Worm (Caenorhabditis elegans) whole organism, L3 larva: ENCODE results near the gene ZK354.3.

Experiments used
- ZK546.5 ChIP-seq: sonication (generic microtip); optimal IDR thresholded peaks from 2 replicates; lab custom pipeline; 2017; ENCODE audit warnings: missing biosample characterization, missing genetic modification characterization
- aly-2 ChIP-seq: fragments of 150-350 bp; optimal IDR thresholded peaks from 2 replicates; lab custom pipeline; 2014; ENCODE audit warnings: missing biosample characterization, missing genetic modification characterization
- ama-1 ChIP-seq: fragments of 150-350 bp; optimal IDR thresholded peaks from 2 replicates; lab custom pipeline; 2018
- ceh-28 ChIP-seq: fragments of 150-350 bp; optimal IDR thresholded peaks from 2 replicates; lab custom pipeline; 2014; ENCODE audit warnings: missing biosample characterization, missing genetic modification reagents, missing genetic modification characterization
- ceh-9 ChIP-seq: sonication (generic microtip); optimal IDR thresholded peaks from 2 replicates; lab custom pipeline; 2018; ENCODE audit warnings: missing biosample characterization, missing genetic modification characterization
- daf-12 ChIP-seq: fragments of 150-350 bp; optimal IDR thresholded peaks from 2 replicates; lab custom pipeline; 2014; ENCODE audit warnings: missing biosample characterization, missing genetic modification reagents, missing genetic modification characterization
- egl-27 ChIP-seq: sonication (generic microtip); optimal IDR thresholded peaks from 4 replicates; lab custom pipeline; 2017; ENCODE audit warnings: missing biosample characterization, missing genetic modification reagents, missing genetic modification characterization
- egl-5 ChIP-seq: fragments of 150-350 bp; optimal IDR thresholded peaks from 2 replicates; lab custom pipeline; 2017; ENCODE audit warnings: missing biosample characterization, missing genetic modification reagents, missing genetic modification characterization, inconsistent platforms
- elt-1 ChIP-seq: fragments of 150-350 bp; optimal IDR thresholded peaks from 2 replicates; lab custom pipeline; 2014; ENCODE audit warnings: missing biosample characterization, missing genetic modification characterization
- elt-2 ChIP-seq: sonication (generic microtip); optimal IDR thresholded peaks from 2 replicates; lab custom pipeline; 2016; ENCODE audit warnings: missing genetic modification reagents, mild to moderate bottlenecking, missing genetic modification characterization, missing compliant biosample characterization
- elt-3 ChIP-seq, 3 experiments: fragments of 150-350 bp in 1 of 3; sonication (generic microtip) in 2 of 3; optimal IDR thresholded peaks; 2 replicates in 2 of 3; 4 replicates in 1 of 3; lab custom pipeline; 2014 to 2017; ENCODE audit warnings: missing biosample characterization in 3 of 3, missing genetic modification characterization in 3 of 3
- eor-1 ChIP-seq, 2 experiments: fragments of 150-350 bp; optimal IDR thresholded peaks; 2 replicates each; lab custom pipeline; 2014 to 2018; ENCODE audit warnings: missing biosample characterization in 2 of 2, missing genetic modification characterization in 2 of 2
- fkh-2 ChIP-seq: fragments of 150-350 bp; optimal IDR thresholded peaks from 2 replicates; lab custom pipeline; 2014; ENCODE audit warnings: missing biosample characterization, missing genetic modification reagents, missing genetic modification characterization
- fos-1 ChIP-seq: fragments of 150-350 bp; optimal IDR thresholded peaks from 2 replicates; lab custom pipeline; 2014; ENCODE audit warnings: missing biosample characterization, missing genetic modification characterization
- hmg-11 ChIP-seq: sonication (generic microtip); optimal IDR thresholded peaks from 2 replicates; lab custom pipeline; 2016; ENCODE audit warnings: missing genetic modification characterization, missing compliant biosample characterization
- jun-1 ChIP-seq: fragments of 150-350 bp; optimal IDR thresholded peaks from 2 replicates; lab custom pipeline; 2014; ENCODE audit warnings: missing biosample characterization, missing genetic modification reagents, missing genetic modification characterization
- lsy-12 ChIP-seq: sonication (generic microtip); optimal IDR thresholded peaks from 2 replicates; lab custom pipeline; 2016; ENCODE audit warnings: mild to moderate bottlenecking, missing genetic modification characterization, missing compliant biosample characterization
- mdl-1 ChIP-seq: fragments of 150-350 bp; optimal IDR thresholded peaks from 2 replicates; lab custom pipeline; 2014; ENCODE audit warnings: missing biosample characterization, missing genetic modification characterization
- mml-1 ChIP-seq: fragments of 150-350 bp; sonication (generic microtip); optimal IDR thresholded peaks from 3 replicates; lab custom pipeline; 2014; ENCODE audit warnings: missing biosample characterization, missing genetic modification characterization
- nfya-1 ChIP-seq: sonication (generic microtip); optimal IDR thresholded peaks from 2 replicates; lab custom pipeline; 2017; ENCODE audit warnings: missing genetic modification characterization, mild to moderate bottlenecking, missing compliant biosample characterization, antibody characterized with exemption, moderate library complexity; ENCODE audit not compliant: insufficient read depth
- nhr-11 ChIP-seq: fragments of 150-350 bp; optimal IDR thresholded peaks from 2 replicates; lab custom pipeline; 2014; ENCODE audit warnings: missing biosample characterization, missing genetic modification characterization
- nhr-12 ChIP-seq: fragments of 150-350 bp; optimal IDR thresholded peaks from 2 replicates; lab custom pipeline; 2014; ENCODE audit warnings: missing biosample characterization, missing genetic modification characterization
- nhr-23 ChIP-seq: fragments of 150-350 bp; optimal IDR thresholded peaks from 2 replicates; lab custom pipeline; 2014; ENCODE audit warnings: missing biosample characterization, missing genetic modification reagents, missing genetic modification characterization
- nhr-237 ChIP-seq: fragments of 150-350 bp; optimal IDR thresholded peaks from 2 replicates; lab custom pipeline; 2014; ENCODE audit warnings: missing biosample characterization, missing genetic modification characterization
- nhr-25 ChIP-seq: sonication (generic microtip); optimal IDR thresholded peaks from 2 replicates; lab custom pipeline; 2017; ENCODE audit warnings: missing biosample characterization, missing genetic modification characterization
- nhr-43 ChIP-seq: sonication (generic microtip); optimal IDR thresholded peaks from 2 replicates; lab custom pipeline; 2016; ENCODE audit warnings: mild to moderate bottlenecking, missing genetic modification characterization, missing compliant biosample characterization; ENCODE audit not compliant: poor library complexity, severe bottlenecking
- nhr-67 ChIP-seq: fragments of 150-350 bp; optimal IDR thresholded peaks from 2 replicates; lab custom pipeline; 2014; ENCODE audit warnings: missing biosample characterization, missing genetic modification characterization
- nhr-76 ChIP-seq: fragments of 150-350 bp; sonication (generic microtip); optimal IDR thresholded peaks from 5 replicates; lab custom pipeline; 2014; ENCODE audit warnings: missing biosample characterization, missing genetic modification characterization
- nhr-77 ChIP-seq: fragments of 150-350 bp; optimal IDR thresholded peaks from 2 replicates; lab custom pipeline; 2014; ENCODE audit warnings: missing biosample characterization, missing genetic modification characterization
- pha-4 ChIP-seq: fragments of 150-350 bp; optimal IDR thresholded peaks from 2 replicates; lab custom pipeline; 2014; ENCODE audit warnings: missing biosample characterization, missing genetic modification reagents, missing genetic modification characterization
- pqm-1 ChIP-seq: fragments of 150-350 bp; optimal IDR thresholded peaks from 2 replicates; lab custom pipeline; 2017; ENCODE audit warnings: missing biosample characterization, missing genetic modification characterization, inconsistent platforms
- skn-1 ChIP-seq: fragments of 150-350 bp; optimal IDR thresholded peaks from 2 replicates; lab custom pipeline; 2014; ENCODE audit warnings: missing biosample characterization, missing genetic modification characterization
- snpc-4 ChIP-seq: fragments of 150-350 bp; optimal IDR thresholded peaks from 2 replicates; lab custom pipeline; 2014; ENCODE audit warnings: missing biosample characterization, missing genetic modification characterization
- tbx-2 ChIP-seq: sonication (generic microtip); optimal IDR thresholded peaks from 2 replicates; lab custom pipeline; 2016; ENCODE audit warnings: mild to moderate bottlenecking, missing genetic modification characterization, missing compliant biosample characterization
- unc-39 ChIP-seq: sonication (generic microtip); optimal IDR thresholded peaks from 4 replicates; lab custom pipeline; 2017; ENCODE audit warnings: missing biosample characterization, missing genetic modification characterization
- unc-62 ChIP-seq: fragments of 150-350 bp; sonication (generic microtip); optimal IDR thresholded peaks from 4 replicates; lab custom pipeline; 2014; ENCODE audit warnings: missing biosample characterization, missing genetic modification reagents, missing genetic modification characterization
- zag-1 ChIP-seq: fragments of 150-350 bp; optimal IDR thresholded peaks from 2 replicates; lab custom pipeline; 2014; ENCODE audit warnings: missing biosample characterization, missing genetic modification characterization
- ztf-4 ChIP-seq: fragments of 150-350 bp; optimal IDR thresholded peaks from 2 replicates; lab custom pipeline; 2014; ENCODE audit warnings: missing biosample characterization, missing genetic modification characterization

ZK354.3 gene

DNA sequence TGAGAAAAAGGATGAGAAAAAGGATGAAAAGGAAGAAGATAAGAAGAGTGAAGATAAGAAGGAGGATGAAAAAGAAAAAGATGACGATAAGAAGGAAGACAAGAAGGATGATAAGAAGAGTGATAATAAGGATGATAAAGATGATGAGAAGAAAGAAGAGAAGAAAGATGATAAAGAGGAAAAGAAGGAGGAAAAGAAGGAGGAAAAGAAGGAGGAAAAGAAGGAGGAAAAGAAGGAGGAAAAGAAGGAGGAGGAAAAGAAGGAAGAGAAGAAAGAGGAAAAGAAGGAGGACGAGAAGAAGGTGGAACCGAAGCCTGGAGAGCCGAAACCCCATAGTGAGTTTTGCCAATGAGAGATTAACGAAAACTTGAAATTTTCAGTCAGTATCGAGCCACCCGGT is 36.5 kb upstream of the ZK354.3 start:
- TF ChIP-seq egl-27 (no peak), nhr-237 (tag; lab: Kevin White, UChicago) (no peak), skn-1 (tag; lab: Kevin White, UChicago) (no peak), ama-1 (lab: Kevin White, UChicago) (no peak)

DNA sequence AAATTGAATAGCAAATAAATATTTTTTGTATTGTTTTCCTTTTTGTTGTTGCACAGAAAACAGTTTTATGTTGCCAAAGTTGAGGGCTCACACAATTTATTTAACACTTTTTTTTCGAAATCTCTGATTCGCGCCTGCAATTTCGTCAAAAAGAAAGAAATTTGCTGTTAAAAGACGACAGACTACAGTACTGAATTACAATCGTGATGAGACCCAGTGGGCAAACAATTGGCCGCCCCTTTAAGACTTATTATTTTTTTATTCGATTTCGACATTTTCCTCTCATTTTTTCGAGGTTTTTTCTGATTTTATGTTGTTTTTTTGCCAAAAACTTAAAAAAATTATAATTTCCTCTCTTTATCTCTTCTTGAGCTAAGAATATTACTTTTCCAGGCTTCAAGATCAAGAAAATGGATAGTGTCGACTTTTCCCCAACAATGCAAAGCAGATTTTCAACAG is 35.7 kb upstream of the ZK354.3 start, which contains the start of gene slfl-4:
Gene slfl-4 (plus strand): TSS at position 409 of the 459 bp plus-strand sequence.
- no peak for TF ChIP-seq nhr-67
- no peak for TF ChIP-seq tbx-2 (tag; lab: Kevin White, UChicago)
- TF ChIP-seq jun-1 (tag; lab: Kevin White, UChicago): no peak
- TF ChIP-seq nhr-77 (tag; lab: Kevin White, UChicago): no peak
- TF ChIP-seq pha-4: no peak
- TF ChIP-seq hmg-11 (tag; lab: Kevin White, UChicago): no peak
- TF ChIP-seq nhr-25 (tag; lab: Kevin White, UChicago): no peak
- TF ChIP-seq snpc-4: no peak
- TF ChIP-seq unc-39 (tag; lab: Kevin White, UChicago): no peak
- TF ChIP-seq fos-1: no peak
- no peak for TF ChIP-seq unc-62 (GFP tag; lab: Kevin White, UChicago)
- TF ChIP-seq nhr-237 (tag; lab: Kevin White, UChicago): no peak

DNA sequence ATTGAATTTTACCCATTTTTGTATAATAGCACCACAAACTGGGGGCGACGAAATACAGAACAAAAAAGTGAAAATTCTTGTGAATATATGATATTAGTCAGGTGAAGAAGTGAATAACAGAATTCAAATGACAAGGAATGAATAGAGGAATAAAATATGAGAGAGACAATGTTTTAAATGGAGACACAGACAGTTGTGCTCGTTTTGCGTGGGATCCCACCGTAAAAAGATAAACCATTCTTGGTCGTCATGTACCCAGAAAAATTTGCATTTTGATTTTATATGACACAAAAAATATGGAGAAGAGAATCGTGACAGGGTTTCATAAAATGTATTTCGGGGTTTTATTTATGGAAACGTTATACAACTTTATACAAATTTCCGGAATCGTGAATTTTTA is 32.1 kb upstream of the ZK354.3 start, which contains the start of gene F36H12.17:
Gene F36H12.17 (minus strand): TSS at position 101 of the 400 bp plus-strand sequence.
- TF ChIP-seq fos-1 (no peak), fkh-2 (tag; lab: Kevin White, UChicago) (no peak), ZK546.5 (tag; lab: Kevin White, UChicago) (no peak), jun-1 (tag; lab: Kevin White, UChicago) (no peak), hmg-11 (tag; lab: Kevin White, UChicago) (no peak), nfya-1 (tag; lab: Kevin White, UChicago) (no peak), elt-3 (tag; optimal IDR thresholded peaks at IDR 0.05; lab: Kevin White, UChicago) (no peak), egl-5 (tag; lab: Kevin White, UChicago) (no peak), eor-1 (tag; optimal IDR thresholded peaks at IDR 0.05; lab: Kevin White, UChicago) (no peak), ama-1 (lab: Kevin White, UChicago) (no peak), nhr-77 (tag; lab: Kevin White, UChicago) (no peak), unc-62 (GFP tag; lab: Kevin White, UChicago) (no peak), ceh-28 (tag; lab: Kevin White, UChicago) (no peak), zag-1 (tag; lab: Kevin White, UChicago) (no peak)

DNA sequence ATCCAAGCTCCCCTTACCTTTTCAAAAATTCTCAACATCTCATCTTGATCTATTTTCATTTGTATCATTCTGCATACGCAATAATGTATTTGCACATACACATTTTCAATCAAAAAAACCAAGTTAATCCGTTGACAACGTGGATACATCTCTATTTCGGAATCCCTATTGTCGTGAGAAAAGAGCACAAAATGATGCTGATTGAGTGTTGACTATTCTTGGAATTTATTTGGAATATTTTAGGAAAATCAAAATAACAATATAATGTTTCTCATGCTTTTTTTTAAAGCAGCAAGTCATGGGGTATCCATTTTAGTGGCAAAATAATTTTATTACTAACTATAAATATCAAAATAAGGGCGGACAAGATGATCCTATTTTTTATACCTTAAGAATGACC is 28.4 kb upstream of the ZK354.3 start:
- TF ChIP-seq elt-2 (tag; lab: Kevin White, UChicago): no peak
- no peak for TF ChIP-seq daf-12 (tag; lab: Kevin White, UChicago)
- TF ChIP-seq mdl-1 (tag; lab: Kevin White, UChicago): no peak
- no peak for TF ChIP-seq ZK546.5 (tag; lab: Kevin White, UChicago)
- TF ChIP-seq nhr-25 (tag; lab: Kevin White, UChicago): no peak

DNA sequence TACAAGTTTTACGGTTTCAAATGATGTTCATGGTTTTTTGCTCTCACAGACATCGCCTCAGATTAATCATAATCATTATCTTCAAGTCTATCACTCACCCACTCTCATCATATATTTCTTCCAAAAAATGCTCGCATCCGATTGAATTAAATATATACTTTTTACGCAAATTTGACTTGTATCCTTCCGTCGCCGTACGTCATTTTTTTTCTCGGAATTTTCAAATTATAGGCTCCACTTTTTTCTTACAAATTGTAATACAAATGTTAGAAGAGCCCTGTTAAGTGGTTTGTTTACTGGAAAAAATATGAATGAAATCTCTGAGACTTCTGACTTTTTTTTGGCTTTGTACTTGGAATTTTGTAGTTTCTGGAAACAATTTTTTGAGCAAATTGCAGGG is 22.7 kb upstream of the ZK354.3 start:
- TF ChIP-seq lsy-12 (tag; lab: Kevin White, UChicago): no peak
- TF ChIP-seq nhr-12: no peak
- TF ChIP-seq unc-62 (GFP tag; lab: Kevin White, UChicago): no peak
- no peak for TF ChIP-seq nfya-1 (tag; lab: Kevin White, UChicago)
- no peak for TF ChIP-seq aly-2 (tag; lab: Kevin White, UChicago)
- no peak for TF ChIP-seq elt-1 (tag; lab: Kevin White, UChicago)
- TF ChIP-seq ceh-28 (tag; lab: Kevin White, UChicago): no peak
- TF ChIP-seq ztf-4 (tag; lab: Kevin White, UChicago): no peak
- no peak for TF ChIP-seq snpc-4
- TF ChIP-seq nhr-77 (tag; lab: Kevin White, UChicago): no peak
- no peak for TF ChIP-seq ceh-9

DNA sequence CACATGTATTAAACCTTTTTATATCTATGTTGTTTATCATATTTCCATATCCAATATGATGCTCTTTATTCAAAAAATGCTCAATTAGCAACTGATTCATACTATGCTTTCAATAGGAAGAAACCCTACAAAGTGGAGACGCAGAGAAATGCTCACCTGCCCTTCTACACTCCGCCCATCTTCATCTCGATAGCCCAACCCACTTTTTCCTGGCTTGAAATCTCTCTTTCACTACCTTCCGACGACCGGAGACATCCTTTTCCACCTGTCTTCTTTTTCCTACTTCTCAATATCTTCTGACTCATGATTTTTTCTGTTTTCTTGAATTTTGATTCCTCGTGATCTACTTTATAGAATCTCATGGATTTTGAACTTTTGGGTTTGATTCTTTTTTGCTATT is 20.9 kb upstream of the ZK354.3 start:
- no peak for TF ChIP-seq ztf-4 (tag; lab: Kevin White, UChicago)
- no peak for TF ChIP-seq ceh-28 (tag; lab: Kevin White, UChicago)
- TF ChIP-seq daf-12 (tag; lab: Kevin White, UChicago): no peak
- no peak for TF ChIP-seq ZK546.5 (tag; lab: Kevin White, UChicago)
- no peak for TF ChIP-seq mml-1 (tag; lab: Kevin White, UChicago)
- no peak for TF ChIP-seq egl-5 (tag; lab: Kevin White, UChicago)
- no peak for TF ChIP-seq nhr-23 (tag; lab: Kevin White, UChicago)
- TF ChIP-seq nhr-67: no peak
- no peak for TF ChIP-seq nhr-43 (tag; lab: Kevin White, UChicago)
- no peak for TF ChIP-seq ceh-9
- TF ChIP-seq zag-1 (tag; lab: Kevin White, UChicago): no peak
- no peak for TF ChIP-seq lsy-12 (tag; lab: Kevin White, UChicago)
- TF ChIP-seq eor-1 (tag; optimal IDR thresholded peaks at IDR 0.05; lab: Kevin White, UChicago): no peak
- no peak for TF ChIP-seq nhr-11 (tag; lab: Kevin White, UChicago)
- TF ChIP-seq nhr-237 (tag; lab: Kevin White, UChicago): no peak
- TF ChIP-seq mdl-1 (tag; lab: Kevin White, UChicago): no peak
- TF ChIP-seq jun-1 (tag; lab: Kevin White, UChicago): no peak
- TF ChIP-seq nhr-76 (tag; lab: Kevin White, UChicago): no peak
- TF ChIP-seq pqm-1 (tag; lab: Kevin White, UChicago): no peak
- TF ChIP-seq unc-62 (GFP tag; lab: Kevin White, UChicago): no peak
